Worm (Caenorhabditis elegans) whole organism, mixed stage, embryonic: ENCODE data around the gene srx-67.

Experiments used
- M03D4.4 ChIP-seq: sonication (generic microtip); optimal IDR thresholded peaks from 2 replicates; lab custom pipeline; 2017; ENCODE audit warnings: mild to moderate bottlenecking, missing genetic modification characterization, missing compliant biosample characterization
- bed-3 ChIP-seq: fragments of 200-800 bp; sonication (Bioruptor generic); optimal IDR thresholded peaks from 3 replicates; lab custom pipeline; 2018; ENCODE audit warnings: mild to moderate bottlenecking, missing genetic modification characterization, moderate library complexity, missing compliant biosample characterization
- blmp-1 ChIP-seq: fragments of 150-350 bp; optimal IDR thresholded peaks from 2 replicates; lab custom pipeline; 2014; ENCODE audit warnings: missing biosample characterization, missing genetic modification characterization
- ceh-39 ChIP-seq: fragments of 150-350 bp; optimal IDR thresholded peaks from 2 replicates; lab custom pipeline; 2014; ENCODE audit warnings: missing biosample characterization, missing genetic modification characterization
- ceh-83 ChIP-seq: fragments of 200-800 bp; sonication (Bioruptor generic); optimal IDR thresholded peaks from 2 replicates; lab custom pipeline; 2018; ENCODE audit warnings: mild to moderate bottlenecking, missing genetic modification characterization, missing compliant biosample characterization
- ces-1 ChIP-seq: fragments of 150-350 bp; optimal IDR thresholded peaks from 2 replicates; lab custom pipeline; 2014; ENCODE audit warnings: missing biosample characterization, missing genetic modification reagents, missing genetic modification characterization
- cnd-1 ChIP-seq: fragments of 200-800 bp; sonication (Bioruptor generic); optimal IDR thresholded peaks from 2 replicates; lab custom pipeline; 2018; ENCODE audit warnings: mild to moderate bottlenecking, missing genetic modification characterization, missing compliant biosample characterization
- drap-1 ChIP-seq: fragments of 200-800 bp; sonication (Bioruptor generic); optimal IDR thresholded peaks from 3 replicates; lab custom pipeline; 2018; ENCODE audit warnings: mild to moderate bottlenecking, missing genetic modification characterization, missing compliant biosample characterization
- elt-1 ChIP-seq: sonication (generic microtip); optimal IDR thresholded peaks from 2 replicates; lab custom pipeline; 2017; ENCODE audit warnings: missing genetic modification characterization, mild to moderate bottlenecking, missing compliant biosample characterization, antibody characterized with exemption, moderate library complexity, borderline replicate concordance; ENCODE audit not compliant: insufficient read depth
- elt-3 ChIP-seq: fragments of 150-350 bp; optimal IDR thresholded peaks from 2 replicates; lab custom pipeline; 2014; ENCODE audit warnings: missing biosample characterization, missing genetic modification characterization
- flh-1 ChIP-seq: fragments of 200-800 bp; sonication (Bioruptor generic); optimal IDR thresholded peaks from 2 replicates; lab custom pipeline; 2018; ENCODE audit warnings: mild to moderate bottlenecking, missing genetic modification characterization, moderate library complexity, missing compliant biosample characterization
- ham-2 ChIP-seq: fragments of 200-800 bp; sonication (Bioruptor generic); optimal IDR thresholded peaks from 2 replicates; lab custom pipeline; 2018; ENCODE audit warnings: mild to moderate bottlenecking, missing genetic modification characterization, missing compliant biosample characterization
- hlh-1 ChIP-seq: fragments of 150-350 bp; optimal IDR thresholded peaks from 2 replicates; lab custom pipeline; 2014; ENCODE audit warnings: missing biosample characterization, missing genetic modification reagents, missing genetic modification characterization
- lin-32 ChIP-seq: fragments of 200-800 bp; sonication (Bioruptor generic); optimal IDR thresholded peaks from 2 replicates; lab custom pipeline; 2018; ENCODE audit warnings: mild to moderate bottlenecking, missing genetic modification characterization, missing compliant biosample characterization
- lsy-2 ChIP-seq: fragments of 150-350 bp; optimal IDR thresholded peaks from 2 replicates; lab custom pipeline; 2014; ENCODE audit warnings: missing biosample characterization, missing genetic modification characterization
- mab-5 ChIP-seq: fragments of 150-350 bp; optimal IDR thresholded peaks from 2 replicates; lab custom pipeline; 2014; ENCODE audit warnings: missing biosample characterization, missing genetic modification characterization
- nhr-12 ChIP-seq: fragments of 150-350 bp; optimal IDR thresholded peaks from 2 replicates; lab custom pipeline; 2014; ENCODE audit warnings: missing biosample characterization, missing genetic modification characterization
- nhr-2 ChIP-seq: fragments of 150-350 bp; optimal IDR thresholded peaks from 2 replicates; lab custom pipeline; 2014; ENCODE audit warnings: missing biosample characterization, missing genetic modification characterization
- nhr-28 ChIP-seq: fragments of 150-350 bp; optimal IDR thresholded peaks from 2 replicates; lab custom pipeline; 2014; ENCODE audit warnings: missing biosample characterization, missing genetic modification characterization
- pha-4 ChIP-seq: fragments of 150-350 bp; optimal IDR thresholded peaks from 2 replicates; lab custom pipeline; 2018; ENCODE audit warnings: missing biosample characterization, missing genetic modification reagents, missing genetic modification characterization
- snpc-4 ChIP-seq: fragments of 150-350 bp; optimal IDR thresholded peaks from 2 replicates; lab custom pipeline; 2014; ENCODE audit warnings: missing biosample characterization, missing genetic modification characterization
- sptf-1 ChIP-seq: sonication (generic microtip); optimal IDR thresholded peaks from 2 replicates; lab custom pipeline; 2017; ENCODE audit warnings: mild to moderate bottlenecking, missing genetic modification characterization, moderate library complexity, missing compliant biosample characterization
- tbx-8 ChIP-seq: fragments of 200-800 bp; sonication (Bioruptor generic); optimal IDR thresholded peaks from 2 replicates; lab custom pipeline; 2018; ENCODE audit warnings: mild to moderate bottlenecking, missing genetic modification characterization, moderate library complexity, missing compliant biosample characterization
- unc-120 ChIP-seq: sonication (generic microtip); optimal IDR thresholded peaks from 2 replicates; lab custom pipeline; 2017; ENCODE audit warnings: missing genetic modification characterization, missing compliant biosample characterization; ENCODE audit not compliant: poor library complexity, severe bottlenecking
- unc-39 ChIP-seq: fragments of 150-350 bp; optimal IDR thresholded peaks from 2 replicates; lab custom pipeline; 2014; ENCODE audit warnings: missing biosample characterization, missing genetic modification characterization
- unc-62 ChIP-seq: fragments of 150-350 bp; optimal IDR thresholded peaks from 2 replicates; lab custom pipeline; 2014; ENCODE audit warnings: missing biosample characterization, missing genetic modification reagents, missing genetic modification characterization
- zip-8 ChIP-seq: fragments of 150-350 bp; optimal IDR thresholded peaks from 2 replicates; lab custom pipeline; 2014; ENCODE audit warnings: missing biosample characterization, missing genetic modification characterization
- ztf-11 ChIP-seq: fragments of 150-350 bp; optimal IDR thresholded peaks from 2 replicates; lab custom pipeline; 2014; ENCODE audit warnings: missing biosample characterization, missing genetic modification characterization

srx-67 gene

ce11 chrV:3903424-3903823, 13.2 kb upstream of the srx-67 start:
- TF ChIP-seq ztf-11 (tag; lab: Kevin White, UChicago) (no peak), cnd-1 (no peak)
- TF ChIP-seq, all 35 proteins: peak for 0

DNA sequence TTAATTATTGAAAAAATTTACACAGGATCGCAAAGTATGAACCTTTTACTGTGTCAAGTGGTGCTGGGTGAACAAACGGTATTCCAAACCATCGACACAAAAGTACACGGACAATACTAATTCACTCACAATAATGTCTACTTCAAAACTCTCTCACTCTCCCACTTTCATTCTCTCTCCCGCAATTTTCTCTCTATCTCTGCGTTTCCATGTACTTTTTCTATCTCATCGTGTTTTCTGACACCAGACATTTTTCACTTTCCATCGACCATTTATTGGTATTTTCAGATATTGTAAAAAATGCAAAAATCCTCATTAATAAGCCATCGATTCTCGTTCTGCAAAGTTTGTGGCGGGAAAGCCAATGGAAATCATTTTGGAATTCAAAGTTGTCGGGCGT, 10.7 kb upstream of the srx-67 start, which contains the start of gene nhr-156:
nhr-156 (plus strand) TSS at position 266 of the 400 bp plus-strand sequence.
- TF ChIP-seq lin-32 (no peak), nhr-12 (no peak), elt-3 (tag; lab: Kevin White, UChicago) (no peak), mab-5 (tag; lab: Kevin White, UChicago) (no peak), pha-4 (no peak), hlh-1 (tag; lab: Kevin White, UChicago) (no peak), M03D4.4 (tag; lab: Kevin White, UChicago) (no peak), zip-8 (tag; lab: Kevin White, UChicago) (no peak), ces-1 (no peak), ceh-83 (no peak), ham-2 (GFP tag; lab: Kevin White, UChicago) (no peak), flh-1 (GFP tag; lab: Kevin White, UChicago) (no peak), drap-1 (GFP tag; lab: Kevin White, UChicago) (no peak), sptf-1 (tag; lab: Kevin White, UChicago) (no peak)
- TF ChIP-seq, all 35 proteins: peak for 0

DNA sequence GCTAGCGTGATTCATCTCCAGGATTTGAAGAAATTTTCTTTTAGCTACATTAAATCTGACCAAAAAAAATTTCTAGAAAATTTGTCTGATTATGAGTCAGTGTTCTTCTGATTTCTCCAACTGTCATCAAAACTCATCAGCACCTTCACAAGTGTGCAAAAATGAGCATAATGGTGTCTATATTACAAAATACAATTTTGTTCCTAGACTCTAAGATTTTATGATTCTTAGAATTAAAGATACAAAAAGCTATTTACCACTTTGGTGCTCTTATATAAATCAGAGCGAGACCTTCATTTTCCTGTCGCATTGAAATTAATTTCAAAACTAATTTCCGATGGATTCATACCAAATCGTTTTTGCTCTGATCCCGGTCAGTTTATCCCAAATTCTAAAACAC, 4.1 kb upstream of the srx-67 start, which contains the start of gene srx-68:
srx-68 (plus strand) TSS at position 301 of the 400 bp plus-strand sequence.
- TF ChIP-seq ceh-83: no peak
- no peak for TF ChIP-seq elt-3 (tag; lab: Kevin White, UChicago)
- TF ChIP-seq zip-8 (tag; lab: Kevin White, UChicago): no peak
- no peak for TF ChIP-seq elt-1
- no peak for TF ChIP-seq nhr-2 (tag; lab: Kevin White, UChicago)
- no peak for TF ChIP-seq nhr-28 (tag; lab: Kevin White, UChicago)
- TF ChIP-seq lin-32: no peak
- TF ChIP-seq cnd-1: no peak
- no peak for TF ChIP-seq ceh-39 (tag; lab: Kevin White, UChicago)

DNA sequence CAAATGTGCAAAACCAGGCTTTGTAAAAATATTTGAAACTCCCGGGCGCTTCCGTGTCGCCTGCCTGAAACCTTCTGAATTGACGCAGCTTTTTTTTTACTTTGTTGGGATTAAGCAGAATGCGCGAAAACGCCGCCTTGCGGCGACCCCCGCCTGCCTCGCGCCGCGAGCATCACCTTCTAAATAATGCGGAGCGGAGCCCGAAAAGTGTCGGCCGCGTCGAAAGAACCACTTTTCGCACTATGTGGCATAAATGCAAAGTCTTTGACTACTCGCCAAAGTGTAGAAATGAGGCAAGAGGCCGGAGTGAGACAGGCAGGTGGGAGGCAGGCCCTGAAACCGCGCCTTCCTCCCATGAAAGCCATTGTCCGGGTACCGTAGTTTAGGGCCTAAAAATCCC, 3.4 kb upstream of the srx-67 start:
- TF ChIP-seq nhr-12 (no peak), hlh-1 (tag; lab: Kevin White, UChicago) (no peak), ceh-83 (no peak), ham-2 (GFP tag; lab: Kevin White, UChicago) (no peak), nhr-28 (tag; lab: Kevin White, UChicago) (no peak), ztf-11 (tag; lab: Kevin White, UChicago) (no peak), unc-62 (no peak)

DNA sequence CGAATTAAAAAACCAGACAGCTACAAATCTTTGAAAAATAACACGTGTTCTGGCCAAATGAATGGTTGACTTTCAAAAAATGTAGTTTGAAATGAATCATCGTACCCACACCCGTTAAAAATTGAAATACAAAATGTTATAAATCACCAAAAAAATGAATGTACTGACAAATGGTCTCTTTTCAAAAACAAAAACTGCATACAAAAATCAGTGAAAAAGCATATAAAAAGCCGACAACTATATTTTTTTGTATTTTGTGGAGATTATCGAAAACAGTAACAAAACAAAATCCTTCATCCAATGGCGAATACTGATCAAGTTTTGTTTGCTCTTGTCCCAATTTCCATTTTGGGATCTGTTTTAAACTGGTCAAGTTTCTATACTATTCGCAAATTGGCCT, 2.7 kb downstream of the srx-67 start, which contains the start of gene srx-66:
srx-66 (plus strand) TSS at position 301 of the 400 bp plus-strand sequence.
- TF ChIP-seq ceh-39 (tag; lab: Kevin White, UChicago): no peak
- no peak for TF ChIP-seq lsy-2
- no peak for TF ChIP-seq sptf-1 (tag; lab: Kevin White, UChicago)
- TF ChIP-seq tbx-8 (GFP tag; lab: Kevin White, UChicago): no peak
- TF ChIP-seq, all 35 proteins: peak for 0

- TF ChIP-seq snpc-4 (tag; lab: Kevin White, UChicago): no peak
- TF ChIP-seq unc-62: no peak
- TF ChIP-seq blmp-1 (tag; lab: Kevin White, UChicago): no peak
- no peak for TF ChIP-seq drap-1 (GFP tag; lab: Kevin White, UChicago)
- TF ChIP-seq flh-1 (GFP tag; lab: Kevin White, UChicago): no peak
- no peak for TF ChIP-seq ceh-39 (tag; lab: Kevin White, UChicago)
- TF ChIP-seq unc-39: no peak
- TF ChIP-seq lsy-2: no peak
These were observed 5.1 kb downstream of the srx-67 start, which contains the start of gene srx-65 for ce11 chrV:3921635-3922034. srx-65 (plus strand) TSS chrV:3921935.

DNA sequence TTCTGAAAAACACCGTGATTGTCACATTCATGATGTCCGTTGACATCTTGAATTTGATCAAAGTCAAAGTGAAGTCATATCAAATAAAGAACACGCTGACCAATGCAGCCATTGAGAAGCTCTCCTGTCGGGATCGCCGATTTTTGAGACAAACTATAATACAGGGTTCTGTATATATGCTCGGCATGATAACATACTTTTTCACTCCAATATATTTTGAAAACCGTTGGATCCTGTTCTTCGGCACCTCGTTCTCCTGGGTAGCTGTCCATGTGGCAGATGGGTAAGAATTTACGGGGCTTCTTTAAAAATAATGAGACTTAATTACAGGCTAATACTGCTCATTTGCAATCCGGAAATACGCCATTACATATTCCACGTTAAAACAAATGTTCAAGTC, 6.0 kb downstream of the srx-67 start:
- TF ChIP-seq M03D4.4 (tag; lab: Kevin White, UChicago): no peak
- no peak for TF ChIP-seq blmp-1 (tag; lab: Kevin White, UChicago)
- TF ChIP-seq bed-3 (GFP tag; lab: Kevin White, UChicago): no peak
- no peak for TF ChIP-seq ham-2 (GFP tag; lab: Kevin White, UChicago)
- TF ChIP-seq ztf-11 (tag; lab: Kevin White, UChicago): no peak
- TF ChIP-seq nhr-12: no peak
- no peak for TF ChIP-seq unc-120
- TF ChIP-seq nhr-28 (tag; lab: Kevin White, UChicago): no peak
